Worm (Caenorhabditis elegans) whole organism, L1 larva: ENCODE results near the gene ttn-1.

Source experiments
- C04F5.9 ChIP-seq: sonication (generic microtip); optimal IDR thresholded peaks from 2 replicates; lab custom pipeline; 2016; ENCODE audit warnings: missing genetic modification characterization, missing compliant biosample characterization
- C16A3.4 ChIP-seq: fragments of 150-350 bp; optimal IDR thresholded peaks from 2 replicates; lab custom pipeline; 2014; ENCODE audit warnings: missing biosample characterization, missing genetic modification characterization
- aha-1 ChIP-seq: fragments of 150-350 bp; optimal IDR thresholded peaks from 2 replicates; lab custom pipeline; 2014; ENCODE audit warnings: missing biosample characterization, missing genetic modification characterization
- alr-1 ChIP-seq: fragments of 200-800 bp; sonication (Bioruptor generic); optimal IDR thresholded peaks from 2 replicates; lab custom pipeline; 2018; ENCODE audit warnings: borderline replicate concordance, mild to moderate bottlenecking, missing genetic modification characterization, missing compliant biosample characterization
- aly-2 ChIP-seq: fragments of 150-350 bp; optimal IDR thresholded peaks from 2 replicates; lab custom pipeline; 2014; ENCODE audit warnings: missing biosample characterization, missing genetic modification characterization
- ama-1 ChIP-seq: fragments of 150-350 bp; optimal IDR thresholded peaks from 2 replicates; lab custom pipeline; 2014
- blmp-1 ChIP-seq: fragments of 150-350 bp; optimal IDR thresholded peaks from 2 replicates; lab custom pipeline; 2014; ENCODE audit warnings: missing biosample characterization, missing genetic modification characterization
- ceh-63 ChIP-seq: fragments of 200-800 bp; sonication (Bioruptor generic); optimal IDR thresholded peaks from 2 replicates; lab custom pipeline; 2018; ENCODE audit warnings: mild to moderate bottlenecking, missing genetic modification characterization, missing compliant biosample characterization
- ceh-82 ChIP-seq, 3 experiments: fragments of 150-350 bp in 1 of 3; sonication (generic microtip) in 2 of 3; optimal IDR thresholded peaks; 2 replicates each; lab custom pipeline; 2014 to 2017; ENCODE audit warnings: missing biosample characterization in 3 of 3, missing genetic modification characterization in 3 of 3
- ceh-90 ChIP-seq: sonication (generic microtip); optimal IDR thresholded peaks from 2 replicates; lab custom pipeline; 2016; ENCODE audit warnings: missing genetic modification characterization, missing compliant biosample characterization
- dpl-1 ChIP-seq, 3 experiments: fragments of 150-350 bp in 2 of 3; sonication (generic microtip) in 1 of 3; optimal IDR thresholded peaks; 2 replicates each; lab custom pipeline; 2014 to 2017; ENCODE audit warnings: missing biosample characterization in 3 of 3, missing genetic modification characterization in 3 of 3, missing genetic modification reagents in 3 of 3
- dsc-1 ChIP-seq: sonication (generic microtip); optimal IDR thresholded peaks from 2 replicates; lab custom pipeline; 2016; ENCODE audit warnings: mild to moderate bottlenecking, missing genetic modification characterization, missing compliant biosample characterization
- efl-1 ChIP-seq, 4 experiments: fragments of 150-350 bp; optimal IDR thresholded peaks in 3 of 4; peaks in 1 of 4; 1 replicate in 1 of 4; 2 replicates in 3 of 4; lab custom pipeline; 2014; ENCODE audit warnings: missing biosample characterization in 2 of 4, missing genetic modification characterization in 2 of 4, missing genetic modification reagents in 2 of 4
- efl-3 ChIP-seq: fragments of 200-800 bp; sonication (Bioruptor generic); optimal IDR thresholded peaks from 2 replicates; lab custom pipeline; 2018; ENCODE audit warnings: mild to moderate bottlenecking, missing genetic modification characterization, missing compliant biosample characterization
- egl-13 ChIP-seq: sonication (generic microtip); optimal IDR thresholded peaks from 2 replicates; lab custom pipeline; 2016; ENCODE audit warnings: missing genotype, missing genetic modification reagents, missing genetic modification characterization, missing compliant biosample characterization
- elt-2 ChIP-seq: sonication (generic microtip); optimal IDR thresholded peaks from 2 replicates; lab custom pipeline; 2016; ENCODE audit warnings: missing genetic modification characterization, mild to moderate bottlenecking, inconsistent platforms, missing compliant biosample characterization, missing genetic modification reagents
- elt-3 ChIP-seq, 6 experiments: fragments of 150-350 bp in 1 of 6; sonication (generic microtip); optimal IDR thresholded peaks; 2 replicates each; lab custom pipeline; 2017 to 2018; ENCODE audit warnings: missing biosample characterization in 6 of 6, missing genetic modification characterization in 6 of 6, inconsistent platforms in 1 of 6
- fkh-4 ChIP-seq: sonication (generic microtip); optimal IDR thresholded peaks from 2 replicates; lab custom pipeline; 2016; ENCODE audit warnings: missing compliant biosample characterization, missing genetic modification characterization, borderline replicate concordance
- hlh-17 ChIP-seq: fragments of 200-800 bp; sonication (Bioruptor generic); optimal IDR thresholded peaks from 2 replicates; lab custom pipeline; 2018; ENCODE audit warnings: missing genetic modification characterization, mild to moderate bottlenecking, missing compliant biosample characterization, moderate library complexity, borderline replicate concordance
- isw-1 ChIP-seq: fragments of 200-800 bp; sonication (Bioruptor generic); IDR thresholded peaks from 2 replicates; pipeline ENCODE4 v1.3.6; 2022; ENCODE audit warnings: missing genetic modification characterization, missing compliant biosample characterization
- lin-13 ChIP-seq: fragments of 150-350 bp; optimal IDR thresholded peaks from 2 replicates; lab custom pipeline; 2014; ENCODE audit warnings: missing biosample characterization, missing genetic modification reagents, missing genetic modification characterization
- lin-14 ChIP-seq: fragments of 200-800 bp; sonication (Bioruptor generic); optimal IDR thresholded peaks from 2 replicates; lab custom pipeline; 2018; ENCODE audit warnings: mild to moderate bottlenecking, missing genetic modification characterization, moderate library complexity, missing compliant biosample characterization
- lin-15B ChIP-seq: fragments of 150-350 bp; sonication (generic microtip); optimal IDR thresholded peaks from 3 replicates; lab custom pipeline; 2014; ENCODE audit warnings: missing biosample characterization, missing genetic modification characterization
- lin-35 ChIP-seq, 2 experiments: fragments of 150-350 bp; optimal IDR thresholded peaks; 2 replicates each; lab custom pipeline; 2014; ENCODE audit warnings: missing biosample characterization in 2 of 2, missing genetic modification characterization in 2 of 2, missing genetic modification reagents in 2 of 2
- lin-39 ChIP-seq: fragments of 150-350 bp; optimal IDR thresholded peaks from 2 replicates; lab custom pipeline; 2014; ENCODE audit warnings: missing biosample characterization, missing genetic modification reagents, missing genetic modification characterization
- lsy-2 ChIP-seq, 2 experiments: fragments of 150-350 bp; optimal IDR thresholded peaks; 2 replicates each; lab custom pipeline; 2014; ENCODE audit warnings: missing biosample characterization in 2 of 2, missing genetic modification characterization in 2 of 2
- mab-9 ChIP-seq: fragments of 200-800 bp; sonication (Bioruptor generic); IDR thresholded peaks from 2 replicates; pipeline ENCODE4 v1.3.6; 2022; ENCODE audit warnings: missing genetic modification reagents, missing genetic modification characterization, missing compliant biosample characterization
- mdl-1 ChIP-seq, 2 experiments: fragments of 150-350 bp; optimal IDR thresholded peaks; 2 replicates each; lab custom pipeline; 2014 to 2017; ENCODE audit warnings: missing biosample characterization in 2 of 2, missing genetic modification characterization in 2 of 2, inconsistent platforms in 1 of 2
- mef-2 ChIP-seq: fragments of 150-350 bp; optimal IDR thresholded peaks from 2 replicates; lab custom pipeline; 2014; ENCODE audit warnings: missing biosample characterization, missing genetic modification characterization
- nhr-19 ChIP-seq: fragments of 200-800 bp; sonication (Bioruptor generic); conservative IDR thresholded peaks from 2 replicates; pipeline ENCODE4 v1.3.6; 2022; ENCODE audit warnings: missing genetic modification characterization, missing compliant biosample characterization
- nhr-20 ChIP-seq: sonication (generic microtip); optimal IDR thresholded peaks from 2 replicates; lab custom pipeline; 2016; ENCODE audit warnings: mild to moderate bottlenecking, missing genetic modification characterization, missing compliant biosample characterization
- nhr-28 ChIP-seq: fragments of 150-350 bp; optimal IDR thresholded peaks from 2 replicates; lab custom pipeline; 2014; ENCODE audit warnings: missing biosample characterization, missing genetic modification characterization
- nhr-71 ChIP-seq: sonication (generic microtip); optimal IDR thresholded peaks from 2 replicates; lab custom pipeline; 2016; ENCODE audit warnings: mild to moderate bottlenecking, missing genetic modification characterization, moderate library complexity, missing compliant biosample characterization
- nhr-76 ChIP-seq: sonication (generic microtip); optimal IDR thresholded peaks from 2 replicates; lab custom pipeline; 2017; ENCODE audit warnings: missing biosample characterization, missing genetic modification characterization
- nhr-84 ChIP-seq: sonication (generic microtip); optimal IDR thresholded peaks from 2 replicates; lab custom pipeline; 2017; ENCODE audit warnings: missing biosample characterization, missing genetic modification characterization
- nhr-85 ChIP-seq: sonication (generic microtip); peaks from one replicate; lab custom pipeline; 2016; ENCODE audit warnings: missing genetic modification characterization, inconsistent platforms, missing compliant biosample characterization
- nhr-90 ChIP-seq: sonication (generic microtip); optimal IDR thresholded peaks from 2 replicates; lab custom pipeline; 2016; ENCODE audit warnings: mild to moderate bottlenecking, missing genetic modification characterization, missing compliant biosample characterization; ENCODE audit not compliant: poor library complexity
- pag-3 ChIP-seq: sonication (generic microtip); optimal IDR thresholded peaks from 2 replicates; lab custom pipeline; 2017; ENCODE audit warnings: missing genetic modification characterization, mild to moderate bottlenecking, missing compliant biosample characterization, antibody characterized with exemption, borderline replicate concordance; ENCODE audit not compliant: insufficient read depth
- pqm-1 ChIP-seq: sonication (generic microtip); optimal IDR thresholded peaks from 3 replicates; lab custom pipeline; 2017; ENCODE audit warnings: missing biosample characterization, missing genetic modification characterization
- skn-1 ChIP-seq: fragments of 150-350 bp; optimal IDR thresholded peaks from 2 replicates; lab custom pipeline; 2014; ENCODE audit warnings: missing biosample characterization, missing genetic modification characterization
- snpc-4 ChIP-seq: fragments of 150-350 bp; optimal IDR thresholded peaks from 2 replicates; lab custom pipeline; 2014; ENCODE audit warnings: missing biosample characterization, missing genetic modification characterization
- snu-23 ChIP-seq: sonication (generic microtip); optimal IDR thresholded peaks from 2 replicates; lab custom pipeline; 2016; ENCODE audit warnings: missing genetic modification characterization, missing compliant biosample characterization
- sox-4 ChIP-seq: sonication (generic microtip); optimal IDR thresholded peaks from 2 replicates; lab custom pipeline; 2016; ENCODE audit warnings: missing genetic modification characterization, missing compliant biosample characterization
- sptf-1 ChIP-seq: fragments of 150-350 bp; optimal IDR thresholded peaks from 2 replicates; lab custom pipeline; 2014; ENCODE audit warnings: missing biosample characterization, missing genetic modification characterization
- swsn-7 ChIP-seq: sonication (generic microtip); optimal IDR thresholded peaks from 2 replicates; lab custom pipeline; 2016; ENCODE audit warnings: missing genetic modification characterization, missing compliant biosample characterization
- tbx-2 ChIP-seq: sonication (generic microtip); optimal IDR thresholded peaks from 2 replicates; lab custom pipeline; 2016; ENCODE audit warnings: missing genetic modification characterization, missing compliant biosample characterization
- tlp-1 ChIP-seq: fragments of 150-350 bp; optimal IDR thresholded peaks from 2 replicates; lab custom pipeline; 2014; ENCODE audit warnings: missing biosample characterization, missing genetic modification characterization
- unc-30 ChIP-seq: sonication (generic microtip); optimal IDR thresholded peaks from 2 replicates; lab custom pipeline; 2017; ENCODE audit warnings: missing biosample characterization, missing genetic modification characterization
- unc-86 ChIP-seq: sonication (generic microtip); optimal IDR thresholded peaks from 2 replicates; lab custom pipeline; 2016; ENCODE audit warnings: missing genetic modification characterization, missing compliant biosample characterization
- unc-98 ChIP-seq: fragments of 200-800 bp; sonication (Bioruptor generic); IDR thresholded peaks from 2 replicates; pipeline ENCODE4 v1.3.6; 2022; ENCODE audit warnings: missing genetic modification characterization, missing compliant biosample characterization
- xbp-1 ChIP-seq: sonication (generic microtip); optimal IDR thresholded peaks from 2 replicates; lab custom pipeline; 2016; ENCODE audit warnings: missing genetic modification characterization, missing compliant biosample characterization
- ztf-11 ChIP-seq, 2 experiments: sonication (generic microtip); optimal IDR thresholded peaks; 2 replicates each; lab custom pipeline; 2016 to 2017; ENCODE audit warnings: missing genetic modification characterization in 2 of 2, missing biosample characterization in 1 of 2, missing compliant biosample characterization in 1 of 2

ttn-1 gene

DNA sequence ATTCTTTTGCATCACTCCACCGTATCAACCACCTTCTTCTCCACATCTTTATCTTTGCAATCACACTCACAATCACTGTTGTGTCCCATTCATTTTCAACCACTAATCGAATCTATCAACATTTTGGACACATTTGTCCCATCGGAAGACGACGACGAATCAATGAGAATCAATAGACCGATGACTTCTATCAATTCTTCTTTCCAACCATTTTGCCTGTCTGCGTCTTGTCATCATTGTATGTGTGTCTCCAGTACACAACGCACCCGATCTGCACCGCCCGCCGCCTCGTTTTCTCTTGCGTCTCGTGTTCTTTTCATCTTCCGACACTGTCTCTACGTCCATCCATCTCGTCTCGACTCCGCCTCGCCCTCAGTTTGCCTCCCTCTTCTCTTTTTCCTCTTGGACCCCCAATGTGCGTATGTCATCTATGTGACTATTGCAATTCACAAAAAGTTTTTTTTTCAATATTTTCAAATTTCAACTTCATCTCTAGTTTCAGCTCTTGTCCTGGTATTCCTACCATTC, 44.1 kb upstream of the ttn-1 start, which contains the start of gene dmd-7:
TSS of gene dmd-7 (plus strand) at position 478 of the 528 bp plus-strand sequence.
- no peak for TF ChIP-seq aly-2
- peak; percentile 3 for TF ChIP-seq lin-39 (tag; lab: Kevin White, UChicago)
- peak; percentile 58 for TF ChIP-seq nhr-76 (tag; lab: Kevin White, UChicago)
- TF ChIP-seq ceh-63, result no peak
- peak; percentile 64 to 96 (median 90) for TF ChIP-seq elt-3 (tag; optimal IDR thresholded peaks at IDR 0.05; lab: Kevin White, UChicago)
- TF ChIP-seq lin-35 (GFP tag; optimal IDR thresholded peaks at IDR 0.05; lab: Kevin White, UChicago), result peak; percentile 71 to 75
- no peak for TF ChIP-seq pqm-1 (tag; lab: Kevin White, UChicago)
- TF ChIP-seq nhr-85, result peak; percentile 100
- peak; percentile 82 to 84 for TF ChIP-seq lsy-2 (tag; optimal IDR thresholded peaks at IDR 0.05; lab: Kevin White, UChicago)
- TF ChIP-seq unc-30 (tag; lab: Kevin White, UChicago), result no peak
- peak; percentile 88 to 93 (median 93) for TF ChIP-seq ceh-82 (tag; optimal IDR thresholded peaks at IDR 0.05; lab: Kevin White, UChicago)
- 0 out of 2 replicates have a peak, but pooled peaks have one; percentile 40 for TF ChIP-seq mab-9 (GFP tag; lab: Robert Waterston, UW)
- peak; percentile 99 for TF ChIP-seq lin-14 (GFP tag; lab: Kevin White, UChicago)
- TF ChIP-seq sox-4 (tag; lab: Kevin White, UChicago), result peak; percentile 90
- no peak for TF ChIP-seq ceh-90 (tag; lab: Kevin White, UChicago)
- peak; percentile 86 for TF ChIP-seq blmp-1 (tag; lab: Kevin White, UChicago)
- no peak for TF ChIP-seq unc-98 (GFP tag; lab: Robert Waterston, UW)
- no peak for TF ChIP-seq mef-2
- TF ChIP-seq ama-1 (lab: Kevin White, UChicago), result no peak
- TF ChIP-seq hlh-17, result no peak
- no peak for TF ChIP-seq alr-1
- peak; percentile 86 for TF ChIP-seq xbp-1 (tag; lab: Kevin White, UChicago)
- TF ChIP-seq efl-3 (GFP tag; lab: Kevin White, UChicago), result peak; percentile 37
- peak in 1 of 2 experiments; percentile 90 for TF ChIP-seq mdl-1 (tag; optimal IDR thresholded peaks at IDR 0.05; lab: Kevin White, UChicago)
- TF ChIP-seq ztf-11 (tag; optimal IDR thresholded peaks at IDR 0.05; lab: Kevin White, UChicago), result peak in 1 of 2 experiments; percentile 48
- peak; percentile 97 for TF ChIP-seq nhr-71 (tag; lab: Kevin White, UChicago)
- TF ChIP-seq isw-1 (GFP tag; lab: Robert Waterston, UW), result peak; percentile 61
- TF ChIP-seq elt-2 (tag; lab: Kevin White, UChicago), result peak; percentile 51
- TF ChIP-seq nhr-20 (tag; lab: Kevin White, UChicago), result peak; percentile 99
- peak; percentile 29 to 43 (median 43) for TF ChIP-seq dpl-1 (GFP tag; optimal IDR thresholded peaks at IDR 0.05; lab: Kevin White, UChicago)
- TF ChIP-seq egl-13, result peak; percentile 53
- TF ChIP-seq snu-23 (GFP tag; lab: Kevin White, UChicago), result peak; percentile 95
- no peak for TF ChIP-seq sptf-1 (tag; lab: Kevin White, UChicago)
- TF ChIP-seq pag-3 (tag; lab: Kevin White, UChicago), result no peak
- TF ChIP-seq C04F5.9, result peak; percentile 4
- peak; percentile 91 for TF ChIP-seq nhr-19 (GFP tag; lab: Robert Waterston, UW)
- TF ChIP-seq skn-1, result peak; percentile 86
- peak; percentile 49 for TF ChIP-seq snpc-4 (tag; lab: Kevin White, UChicago)
- no peak for TF ChIP-seq tlp-1 (tag; lab: Kevin White, UChicago)
- peak; percentile 91 for TF ChIP-seq nhr-90 (tag; lab: Kevin White, UChicago)
- no peak for TF ChIP-seq lin-15B (tag; lab: Kevin White, UChicago)
- peak; percentile 93 for TF ChIP-seq tbx-2 (tag; lab: Kevin White, UChicago)
- peak; percentile 62 to 66 for TF ChIP-seq efl-1 (optimal IDR thresholded peaks at IDR 0.05; lab: Kevin White, UChicago)
- peak; percentile 36 to 95 for TF ChIP-seq efl-1 (GFP tag; optimal IDR thresholded peaks at IDR 0.05 in 1 of 2; lab: Kevin White, UChicago)
- TF ChIP-seq swsn-7, result peak; percentile 86
- peak; percentile 66 for TF ChIP-seq C16A3.4 (tag; lab: Kevin White, UChicago)
- TF ChIP-seq nhr-28 (tag; lab: Kevin White, UChicago), result no peak
- peak; percentile 83 for TF ChIP-seq unc-86 (tag; lab: Kevin White, UChicago)
- no peak for TF ChIP-seq nhr-84
- peak; percentile 14 for TF ChIP-seq aha-1
- no peak for TF ChIP-seq fkh-4 (tag; lab: Kevin White, UChicago)
- peak; percentile 71 for TF ChIP-seq dsc-1
- peak; percentile 54 for TF ChIP-seq lin-13 (GFP tag; lab: Kevin White, UChicago)
